Fruit fly (Drosophila melanogaster) whole organism, larva: ENCODE measurements around the gene CG17292.

Source experiments
- noc ChIP-seq: fragments of 200-800 bp; sonication (Bioruptor generic); optimal IDR thresholded peaks from 3 replicates; lab custom pipeline; 2019; ENCODE audit warnings: missing biosample characterization, mild to moderate bottlenecking, missing genetic modification characterization, moderate library complexity

The CG17292 gene

DNA sequence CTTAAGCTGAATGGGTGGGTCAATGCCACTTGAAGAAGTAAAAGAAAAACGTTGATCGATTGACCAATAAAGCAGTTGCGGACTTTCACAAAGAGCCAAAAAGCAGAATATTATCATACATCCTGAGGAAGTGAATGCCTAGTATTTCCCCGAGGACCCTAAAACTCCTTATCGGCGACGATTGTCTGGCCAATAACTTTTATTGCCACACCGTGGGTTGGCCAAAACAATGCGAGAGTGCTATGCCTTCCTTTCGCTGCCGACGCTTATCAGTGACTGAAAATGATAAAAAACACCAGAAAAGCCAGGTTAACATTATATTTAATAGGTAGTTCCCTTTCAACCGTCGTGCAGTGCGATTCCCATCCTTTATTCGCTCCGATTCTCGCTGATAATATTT is 18.4 kb upstream of the CG17292 start, which contains the start of gene Mur29B:
Mur29B (plus strand) TSS at position 324 of the 400 bp plus-strand sequence.
- no peak for TF ChIP-seq noc (tag; lab: Kevin White, UChicago)

DNA sequence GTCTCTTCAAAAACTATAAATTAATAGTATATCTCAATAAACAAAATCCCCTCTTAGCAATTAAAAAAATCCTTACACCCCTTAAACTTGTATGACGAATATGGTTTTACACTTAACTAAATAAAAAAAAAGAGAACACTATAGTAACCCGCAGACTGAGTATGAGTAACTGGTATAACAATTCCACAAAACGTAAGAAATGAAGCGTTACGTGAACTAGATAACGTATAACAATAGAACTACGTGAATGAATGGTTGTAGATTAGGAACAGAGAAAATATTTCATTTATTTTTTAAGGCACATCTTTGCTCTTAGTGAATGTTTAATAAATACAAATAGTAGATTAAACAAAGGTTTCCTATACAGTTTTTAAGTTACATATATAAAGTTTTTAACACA is 14.8 kb upstream of the CG17292 start:
- no peak for TF ChIP-seq noc (tag; lab: Kevin White, UChicago)

DNA sequence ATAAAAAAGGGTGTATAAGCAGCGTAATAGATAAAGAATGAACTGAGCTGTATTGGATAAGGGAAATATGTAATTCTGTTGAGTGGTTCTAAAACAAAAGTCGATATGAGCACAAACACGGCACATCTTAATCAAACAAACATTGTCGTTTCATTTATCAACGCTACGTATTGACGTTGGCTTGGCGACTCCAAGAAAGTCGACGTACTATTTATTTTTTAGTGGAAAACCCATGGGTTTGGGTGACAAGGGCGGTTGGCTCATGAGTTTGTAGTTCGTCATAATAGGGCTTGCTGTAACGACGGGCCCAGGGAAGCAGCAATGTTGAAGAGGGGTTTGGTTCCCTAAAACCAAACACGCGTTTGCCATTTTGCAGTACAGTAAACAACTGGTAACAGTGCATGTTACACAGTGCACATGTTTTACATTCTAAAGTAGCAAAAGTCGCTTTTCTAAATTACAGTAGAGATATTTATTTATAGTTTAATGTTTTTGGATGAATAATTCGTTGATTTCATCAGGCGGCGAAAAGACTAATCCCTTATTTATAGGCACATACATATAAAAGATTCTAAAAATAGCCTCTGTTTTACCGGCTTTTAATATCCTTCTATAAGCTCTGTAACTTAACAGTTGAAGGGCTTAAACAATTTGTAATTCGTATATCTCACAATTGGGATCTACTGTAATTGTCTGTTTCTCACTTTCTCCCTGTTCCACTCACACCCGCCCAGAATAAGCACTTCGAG is 8.9 kb upstream of the CG17292 start:
- no peak for TF ChIP-seq noc (tag; lab: Kevin White, UChicago)

DNA sequence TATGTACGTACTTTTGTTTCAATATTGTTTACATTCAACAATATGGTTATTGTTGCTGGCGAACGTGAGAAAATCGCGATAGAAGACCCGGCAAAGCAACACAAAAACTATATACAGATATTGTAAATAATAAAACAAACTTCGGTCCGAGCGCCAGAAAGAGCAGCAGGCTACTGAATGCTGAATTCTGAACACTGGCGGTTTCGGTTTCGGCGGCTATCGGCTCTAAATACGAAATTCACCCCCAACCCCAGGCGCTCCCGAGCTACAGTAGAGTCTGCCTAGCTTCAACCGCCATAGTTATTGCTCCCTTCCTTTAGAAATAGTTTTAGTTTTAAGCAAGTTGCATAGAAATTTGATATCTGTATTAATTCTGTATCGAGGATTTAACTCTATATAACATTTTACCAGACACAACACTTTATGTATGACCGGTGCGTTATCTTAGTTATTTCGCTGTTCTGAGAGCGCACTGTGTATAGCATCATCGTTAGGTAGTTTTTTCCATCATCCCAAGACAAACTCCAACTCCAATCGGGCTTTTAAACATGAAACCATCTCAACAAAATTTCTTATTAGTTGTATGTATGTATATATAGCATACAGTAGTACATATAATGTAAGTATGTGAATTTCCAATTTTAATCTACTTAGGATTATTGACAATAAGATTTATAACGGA is 7.8 kb upstream of the CG17292 start, which contains the start of gene CG7627:
CG7627 (minus strand) TSS at position 197 of the 682 bp plus-strand sequence.
- TF ChIP-seq noc (tag; lab: Kevin White, UChicago): peak; percentile 88

DNA sequence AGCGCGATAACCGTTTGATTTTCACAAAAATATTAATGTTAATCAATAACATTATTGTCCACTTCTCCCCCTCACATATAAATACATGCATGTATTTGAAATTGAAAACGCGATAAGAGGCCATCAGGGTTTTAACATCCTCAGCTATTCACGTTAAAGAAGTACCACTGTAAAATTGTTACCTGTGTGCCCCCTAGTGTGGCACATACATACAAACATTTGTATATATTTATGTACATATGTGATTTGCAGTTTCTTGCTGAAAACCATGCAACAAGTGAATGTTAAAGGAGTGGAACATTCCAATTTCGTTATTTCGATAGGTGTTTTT is 7.3 kb upstream of the CG17292 start:
- TF ChIP-seq noc (tag; lab: Kevin White, UChicago): no peak

DNA sequence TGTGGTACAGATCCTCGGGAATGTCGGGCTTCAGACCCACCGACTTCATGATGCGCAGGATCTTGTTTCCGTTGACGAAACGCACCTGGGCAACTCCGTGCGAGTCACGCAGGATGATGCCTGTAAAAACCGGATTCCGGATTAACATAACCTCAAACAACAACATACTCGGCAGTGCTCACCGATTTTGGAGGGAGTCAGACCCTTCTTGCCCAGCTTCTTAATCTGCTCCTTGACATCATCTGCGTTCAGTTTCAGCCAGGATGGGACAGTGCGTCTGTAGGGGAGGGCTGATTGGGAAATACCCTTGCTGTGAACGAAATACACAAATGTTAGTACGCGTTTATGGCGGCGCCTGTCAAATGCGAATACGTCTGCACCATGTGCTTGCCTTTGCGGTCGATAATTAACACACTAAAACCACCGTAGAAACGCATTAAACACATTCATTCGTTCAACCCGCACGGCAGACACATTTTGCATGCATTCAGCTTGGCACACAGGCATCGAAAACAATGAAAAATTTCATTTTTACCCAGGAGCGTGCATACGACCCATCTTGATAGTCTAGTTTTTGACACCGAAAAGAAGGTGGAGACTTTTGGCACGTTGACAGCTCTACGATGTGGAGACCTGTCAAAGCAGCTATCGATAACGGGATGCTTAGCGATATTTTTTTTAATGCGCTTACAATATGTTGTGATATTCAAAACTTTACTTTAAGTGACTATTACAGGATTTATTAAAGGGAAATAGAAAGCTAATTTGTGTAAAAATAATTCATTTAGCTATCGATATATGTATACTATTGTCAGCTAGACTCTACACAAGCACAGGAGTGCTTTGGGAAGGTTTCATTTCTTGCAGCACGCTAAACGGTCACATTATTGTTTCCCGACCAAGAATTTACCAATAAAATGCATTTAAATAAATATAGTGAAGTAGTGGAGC is 6.0 kb upstream of the CG17292 start, which contains the start of the genes RpS13 and CSN8:
RpS13 (minus strand) TSS at position 657 of the 951 bp plus-strand sequence.
CSN8 (plus strand) TSS at position 850 of the 951 bp plus-strand sequence.
- TF ChIP-seq noc (tag; lab: Kevin White, UChicago): peak; percentile 31

DNA sequence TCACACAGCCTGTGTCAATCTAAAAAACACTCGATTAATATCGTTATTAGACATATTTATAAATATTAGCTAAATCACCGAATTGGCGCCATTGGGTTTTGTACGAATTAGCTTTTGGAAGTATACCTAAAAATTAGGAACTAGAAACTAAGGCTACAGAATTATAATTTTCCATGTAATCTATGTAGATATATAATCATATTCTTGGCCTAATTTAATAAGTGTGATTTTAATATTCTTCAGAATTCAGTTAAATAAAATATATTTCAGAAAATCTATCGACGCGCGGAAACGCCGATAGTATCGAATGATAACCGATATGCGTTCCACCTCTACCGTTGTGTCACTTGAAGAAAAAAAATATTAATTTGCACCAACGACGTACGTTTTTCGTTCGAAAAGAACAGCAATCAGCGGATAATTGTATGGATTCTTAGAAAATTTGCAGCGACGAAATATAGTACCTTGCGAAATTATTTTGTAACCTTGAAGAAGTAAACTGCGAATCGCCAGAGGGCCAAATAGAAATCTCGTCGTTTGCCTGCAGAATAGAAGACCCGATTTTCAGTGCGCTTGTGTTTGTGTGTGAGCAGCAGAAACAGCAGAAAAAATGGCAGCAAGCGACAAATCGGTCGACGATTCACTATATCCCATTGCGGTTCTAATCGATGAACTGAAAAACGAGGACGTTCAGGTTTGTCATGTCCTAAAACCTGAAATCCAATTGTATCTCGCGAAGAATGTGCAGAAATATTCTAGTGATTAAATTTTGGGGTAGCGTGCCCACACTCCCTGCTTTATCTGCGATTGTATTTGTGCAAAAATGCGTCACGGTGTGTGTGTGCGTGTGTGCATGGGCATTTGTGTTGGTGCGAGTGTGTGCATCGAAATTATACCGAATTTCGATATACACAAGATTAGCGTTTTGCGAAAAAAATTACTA is 4.3 kb upstream of the CG17292 start, which contains the start of gene Pp2A-29B:
Pp2A-29B (plus strand) TSS at position 338 of the 943 bp plus-strand sequence.
- no peak for TF ChIP-seq noc (tag; lab: Kevin White, UChicago)

DNA sequence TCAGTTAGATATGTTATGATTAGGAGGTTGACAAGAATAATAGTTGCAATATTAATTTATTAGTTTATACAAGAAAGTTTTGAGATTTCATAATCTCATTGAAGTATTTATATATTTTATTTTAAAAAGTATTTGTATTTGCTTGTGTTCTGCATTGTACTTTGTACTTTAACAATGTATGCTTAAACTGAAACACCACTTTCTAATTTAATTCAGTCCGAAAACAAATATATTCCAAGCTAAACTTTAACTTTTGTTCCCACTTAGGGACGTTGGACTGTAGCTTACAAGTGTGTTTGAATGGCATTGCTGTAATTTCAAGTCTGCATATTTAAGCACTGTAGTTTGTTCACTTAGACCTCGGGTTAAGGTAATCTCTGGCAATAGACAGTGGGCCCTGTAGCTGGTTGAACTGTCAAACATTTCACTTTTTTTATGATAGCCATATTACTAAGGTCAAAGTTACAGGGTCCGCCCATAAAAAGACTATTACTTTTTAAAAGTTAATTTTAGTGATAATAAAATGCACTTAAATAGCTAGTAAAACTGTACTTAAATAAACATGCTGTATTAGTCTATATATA is 1.2 kb downstream of the CG17292 start:
- no peak for TF ChIP-seq noc (tag; lab: Kevin White, UChicago)

DNA sequence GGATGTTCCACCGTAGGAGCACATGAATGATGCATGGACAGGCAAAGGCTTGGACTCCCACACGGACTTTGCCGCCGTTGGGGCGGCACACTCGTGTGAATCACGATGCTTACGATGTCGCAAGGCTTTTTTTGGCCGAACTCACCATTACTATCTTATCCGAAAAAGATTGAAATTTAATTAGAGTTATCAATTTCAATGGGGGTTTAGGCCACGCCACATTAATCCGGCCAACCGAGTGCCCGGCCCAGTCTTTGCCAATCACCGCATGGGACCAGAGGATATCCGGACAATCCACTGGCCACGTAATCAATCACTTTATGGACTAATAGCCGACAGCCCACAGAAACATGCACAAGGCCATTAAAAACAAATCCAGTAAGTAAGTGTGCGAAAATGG is 2.0 kb downstream of the CG17292 start:
- no peak for TF ChIP-seq noc (tag; lab: Kevin White, UChicago)

DNA sequence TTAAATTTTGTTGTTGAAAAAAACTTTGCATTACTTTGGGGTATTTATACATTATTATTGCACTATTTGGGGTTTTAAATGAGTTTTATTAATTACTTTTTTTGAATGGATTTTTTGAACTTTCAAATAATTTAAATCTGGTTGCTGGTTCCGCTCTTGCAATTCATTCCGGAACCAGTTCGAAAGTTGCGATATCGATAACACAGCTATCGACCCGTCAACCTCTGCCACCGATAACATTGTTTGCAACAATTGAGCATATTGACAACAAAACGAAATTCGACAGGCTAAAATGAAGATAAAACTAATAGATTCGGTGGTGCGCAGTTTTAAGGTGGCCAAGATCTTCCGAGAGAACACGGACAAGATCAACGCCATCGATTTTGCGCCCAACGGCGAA is 4.0 kb downstream of the CG17292 start, which contains the start of gene Wdr82:
Wdr82 (plus strand) TSS at position 227 of the 400 bp plus-strand sequence.
- no peak for TF ChIP-seq noc (tag; lab: Kevin White, UChicago)

DNA sequence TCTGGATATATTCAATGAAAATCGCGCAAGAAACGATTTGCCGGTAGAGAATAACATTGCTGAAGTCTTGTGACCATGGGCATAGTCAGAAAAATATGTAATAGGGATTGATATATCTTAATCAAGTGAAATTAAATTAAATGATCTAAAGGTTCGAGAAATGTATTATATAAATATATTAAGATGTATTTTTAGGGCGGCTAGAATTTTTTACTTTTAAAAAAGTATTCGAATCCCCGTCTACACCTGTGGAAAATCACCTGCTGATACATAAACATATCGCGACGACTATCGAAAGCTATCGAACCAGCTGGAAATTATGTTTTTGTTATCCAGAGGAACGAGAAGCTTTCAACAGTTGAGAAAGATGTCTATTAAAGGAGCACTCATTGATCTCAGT is 6.5 kb downstream of the CG17292 start, which contains the start of the genes CG13390 and CG17294:
CG13390 (minus strand) TSS at position 81 of the 400 bp plus-strand sequence.
CG17294 (plus strand) TSS at position 319 of the 400 bp plus-strand sequence.
- peak; percentile 99 for TF ChIP-seq noc (tag; lab: Kevin White, UChicago)

DNA sequence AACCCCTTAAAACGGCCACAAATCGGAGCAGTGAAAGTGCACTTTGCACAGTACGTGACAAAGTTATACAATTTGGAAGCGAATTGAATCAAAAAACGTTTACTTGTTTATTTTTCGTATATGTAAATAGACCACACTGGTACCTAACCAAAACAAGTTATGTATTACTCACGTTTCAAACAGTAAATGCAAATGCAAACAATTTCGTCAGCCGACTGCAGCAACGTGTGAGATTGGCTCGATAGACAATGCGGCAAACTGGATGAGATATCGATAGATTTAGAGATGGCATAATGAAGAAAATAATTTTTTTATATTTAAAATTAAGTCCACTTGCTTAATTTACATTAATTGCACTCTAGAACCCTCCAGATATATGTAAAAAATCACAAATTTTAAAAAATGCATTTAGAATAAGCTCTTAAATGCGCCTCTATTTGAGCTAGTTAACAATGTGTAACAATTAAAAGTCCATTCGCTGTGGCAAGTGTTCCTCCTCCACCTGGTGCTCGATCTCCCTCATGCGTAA is 11.3 kb downstream of the CG17292 start, which contains the start of gene AlaRS:
AlaRS (minus strand) TSS at position 257 of the 529 bp plus-strand sequence.
- peak; percentile 70 for TF ChIP-seq noc (tag; lab: Kevin White, UChicago)

DNA sequence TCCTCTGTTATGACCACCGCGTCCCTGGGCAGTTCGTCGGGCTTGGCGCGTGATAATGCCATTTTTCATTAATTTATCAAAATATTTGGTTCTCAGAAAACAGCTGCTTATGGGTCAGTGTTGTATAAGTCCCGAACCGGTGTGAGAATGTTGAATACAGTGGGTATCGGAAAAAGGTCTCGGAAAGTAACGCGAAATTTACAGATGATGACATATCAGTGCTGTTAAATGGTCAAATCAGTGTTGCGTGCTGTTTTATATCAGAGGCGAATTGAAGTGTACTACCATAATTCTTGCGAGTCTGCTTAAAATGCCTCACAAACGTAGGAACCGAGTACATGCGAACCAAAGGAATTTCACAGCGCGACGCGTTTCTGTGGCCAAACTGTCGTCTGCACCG is 12.4 kb downstream of the CG17292 start, which contains the start of the genes CG13392 and Rcd4:
CG13392 (minus strand) TSS at position 162 of the 400 bp plus-strand sequence.
Rcd4 (plus strand) TSS at position 216 of the 400 bp plus-strand sequence.
- peak; percentile 69 for TF ChIP-seq noc (tag; lab: Kevin White, UChicago)
